Fruit fly (Drosophila melanogaster): ENCODE measurements around the gene CG12493.

CG12493 gene

dm6 chr3L:4753638-4754037, at the start of gene CG12493:
CG12493 (minus strand) TSS chr3L:4753738.
- TF ChIP-seq CG8478 (optimal IDR thresholded peaks at IDR 0.05) (no peak), EcR (GFP tag; optimal IDR thresholded peaks at IDR 0.05) (no peak), usp (GFP tag; optimal IDR thresholded peaks at IDR 0.05) (no peak), pan (optimal IDR thresholded peaks at IDR 0.05) (no peak), psq (optimal IDR thresholded peaks at IDR 0.05) (no peak), Dll (optimal IDR thresholded peaks at IDR 0.05) (no peak)

DNA sequence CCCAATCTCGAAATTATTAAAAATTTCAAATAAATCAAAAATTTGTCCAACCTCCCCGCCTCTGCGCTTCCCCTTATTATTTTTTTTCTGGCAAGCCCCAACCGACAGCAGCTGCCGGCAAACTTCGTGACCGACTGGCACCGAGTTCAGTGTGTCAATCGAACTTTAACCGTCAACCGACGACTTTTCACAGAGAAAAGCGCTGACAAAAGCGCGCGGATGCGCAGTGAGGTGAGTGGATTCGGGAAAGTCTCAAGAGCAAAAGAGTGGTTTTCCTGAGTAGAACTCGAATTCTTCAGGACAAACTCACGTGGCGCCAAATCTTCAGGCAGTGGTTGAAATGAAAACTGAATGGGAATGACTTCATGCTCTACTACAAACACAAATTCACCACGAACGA, 47.1 kb upstream of the CG12493 start:
- TF ChIP-seq pan (optimal IDR thresholded peaks at IDR 0.05) (no peak), psq (optimal IDR thresholded peaks at IDR 0.05) (no peak), CG8478 (optimal IDR thresholded peaks at IDR 0.05) (no peak), EcR (GFP tag; optimal IDR thresholded peaks at IDR 0.05) (no peak), usp (GFP tag; optimal IDR thresholded peaks at IDR 0.05) (no peak), Dll (optimal IDR thresholded peaks at IDR 0.05) (no peak)

- TF ChIP-seq psq (optimal IDR thresholded peaks at IDR 0.05): no peak
- no peak for TF ChIP-seq Dll (optimal IDR thresholded peaks at IDR 0.05)
- no peak for TF ChIP-seq usp (GFP tag; optimal IDR thresholded peaks at IDR 0.05)
- TF ChIP-seq EcR (GFP tag; optimal IDR thresholded peaks at IDR 0.05): no peak
- TF ChIP-seq CG8478 (optimal IDR thresholded peaks at IDR 0.05): no peak
- TF ChIP-seq pan (optimal IDR thresholded peaks at IDR 0.05): no peak
Observed at dm6 chr3L:4776432-4776831, 22.9 kb upstream of the CG12493 start.

dm6 chr3L:4757583-4757982, 4.0 kb upstream of the CG12493 start, which contains the start of gene CG13711:
CG13711 (plus strand) TSS chr3L:4757883.
- TF ChIP-seq pan (optimal IDR thresholded peaks at IDR 0.05) (no peak), psq (optimal IDR thresholded peaks at IDR 0.05) (no peak), Dll (optimal IDR thresholded peaks at IDR 0.05) (no peak), CG8478 (optimal IDR thresholded peaks at IDR 0.05) (no peak), EcR (GFP tag; optimal IDR thresholded peaks at IDR 0.05) (no peak), usp (GFP tag; optimal IDR thresholded peaks at IDR 0.05) (no peak)

DNA sequence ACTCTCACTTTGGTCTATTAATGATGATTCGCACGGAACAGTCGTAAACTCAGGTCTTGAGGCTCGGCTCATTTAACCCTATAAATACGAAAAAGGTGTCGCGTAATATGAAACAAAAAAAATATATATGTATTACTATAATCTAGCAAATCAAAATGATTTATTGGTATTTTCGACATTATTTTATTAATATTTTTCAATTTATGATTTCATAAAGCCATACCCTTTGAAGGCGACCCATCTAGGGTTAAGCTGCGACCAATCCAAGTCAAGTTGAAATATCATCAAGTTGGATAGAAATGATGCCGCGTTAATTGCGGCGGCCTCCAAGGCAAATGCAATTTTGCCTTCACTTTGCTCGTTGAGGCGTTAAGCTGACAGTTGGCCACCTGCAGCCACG, 2.8 kb downstream of the CG12493 start:
- TF ChIP-seq CG8478 (optimal IDR thresholded peaks at IDR 0.05) (no peak), pan (optimal IDR thresholded peaks at IDR 0.05) (no peak), usp (GFP tag; optimal IDR thresholded peaks at IDR 0.05) (no peak), psq (optimal IDR thresholded peaks at IDR 0.05) (no peak), EcR (GFP tag; optimal IDR thresholded peaks at IDR 0.05) (no peak), Dll (optimal IDR thresholded peaks at IDR 0.05) (no peak)

dm6 chr3L:4749126-4749525, 4.4 kb downstream of the CG12493 start:
- TF ChIP-seq Dll (optimal IDR thresholded peaks at IDR 0.05) (no peak), usp (GFP tag; optimal IDR thresholded peaks at IDR 0.05) (no peak), pan (optimal IDR thresholded peaks at IDR 0.05) (no peak), CG8478 (optimal IDR thresholded peaks at IDR 0.05) (no peak), psq (optimal IDR thresholded peaks at IDR 0.05) (no peak)

dm6 chr3L:4748053-4748452, 5.5 kb downstream of the CG12493 start:
- no peak for TF ChIP-seq usp (GFP tag; optimal IDR thresholded peaks at IDR 0.05)
- no peak for TF ChIP-seq CG8478 (optimal IDR thresholded peaks at IDR 0.05)
- TF ChIP-seq psq (optimal IDR thresholded peaks at IDR 0.05): no peak
- no peak for TF ChIP-seq pan (optimal IDR thresholded peaks at IDR 0.05)
- TF ChIP-seq EcR (GFP tag; optimal IDR thresholded peaks at IDR 0.05): no peak
- TF ChIP-seq Dll (optimal IDR thresholded peaks at IDR 0.05): no peak

dm6 chr3L:4747119-4747851, 6.3 kb downstream of the CG12493 start:
- TF ChIP-seq CG8478 (optimal IDR thresholded peaks at IDR 0.05) (no peak), usp (GFP tag; optimal IDR thresholded peaks at IDR 0.05) (no peak), Dll (optimal IDR thresholded peaks at IDR 0.05) (no peak), psq (optimal IDR thresholded peaks at IDR 0.05) (no peak), pan (optimal IDR thresholded peaks at IDR 0.05) (no peak), EcR (GFP tag; optimal IDR thresholded peaks at IDR 0.05) (peak in 1 of 2 experiments; percentile 73)

DNA sequence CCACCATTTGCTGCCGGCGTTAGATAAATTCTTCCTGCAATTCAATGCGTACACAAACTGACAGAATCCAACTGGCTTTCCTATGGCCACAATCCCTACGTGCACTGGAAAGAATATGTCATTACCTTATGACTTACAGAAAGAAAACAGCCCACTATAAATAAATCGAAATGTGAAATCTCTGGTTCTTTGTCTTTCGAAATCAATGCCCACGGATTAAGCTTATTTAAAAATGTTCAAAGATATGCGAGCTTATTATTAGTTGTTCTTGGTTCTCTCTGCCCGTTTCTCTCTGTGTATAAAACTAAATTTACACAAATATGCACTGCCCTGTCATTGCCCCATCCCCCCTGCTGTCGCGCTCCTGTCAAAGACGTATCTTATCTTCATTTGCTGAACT, 8.4 kb downstream of the CG12493 start:
- TF ChIP-seq CG8478 (optimal IDR thresholded peaks at IDR 0.05) (no peak), EcR (GFP tag; optimal IDR thresholded peaks at IDR 0.05) (no peak), psq (optimal IDR thresholded peaks at IDR 0.05) (no peak), pan (optimal IDR thresholded peaks at IDR 0.05) (no peak), Dll (optimal IDR thresholded peaks at IDR 0.05) (no peak), usp (GFP tag; optimal IDR thresholded peaks at IDR 0.05) (no peak)

DNA sequence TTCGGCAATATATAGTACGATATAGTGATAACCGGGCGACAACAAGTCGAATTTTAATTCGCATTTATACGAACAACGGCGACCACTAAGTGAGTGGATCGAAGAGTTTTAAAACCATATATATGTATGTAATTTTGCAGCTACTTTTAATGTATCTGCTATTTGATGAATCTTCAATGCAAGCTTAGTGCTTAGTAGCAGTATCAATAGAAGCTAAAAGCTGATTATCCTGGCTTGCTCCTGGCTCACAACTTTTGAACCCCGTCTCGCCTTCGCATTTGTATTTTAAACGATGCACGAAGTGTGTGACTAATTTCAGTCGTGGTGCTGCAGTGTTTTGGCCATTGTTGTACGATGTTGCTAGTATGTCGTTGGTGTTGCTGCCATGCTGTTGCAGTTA, 16.9 kb downstream of the CG12493 start:
- TF ChIP-seq usp (GFP tag; optimal IDR thresholded peaks at IDR 0.05) (no peak), CG8478 (optimal IDR thresholded peaks at IDR 0.05) (no peak), psq (optimal IDR thresholded peaks at IDR 0.05) (no peak), pan (optimal IDR thresholded peaks at IDR 0.05) (no peak), Dll (optimal IDR thresholded peaks at IDR 0.05) (no peak), EcR (GFP tag; optimal IDR thresholded peaks at IDR 0.05) (no peak)

- TF ChIP-seq EcR (GFP tag; optimal IDR thresholded peaks at IDR 0.05) (no peak), pan (optimal IDR thresholded peaks at IDR 0.05) (no peak), usp (GFP tag; optimal IDR thresholded peaks at IDR 0.05) (no peak), CG8478 (optimal IDR thresholded peaks at IDR 0.05) (no peak), Dll (optimal IDR thresholded peaks at IDR 0.05) (no peak), psq (optimal IDR thresholded peaks at IDR 0.05) (no peak)
Observed at dm6 chr3L:4731687-4732086, 21.9 kb downstream of the CG12493 start.

dm6 chr3L:4729805-4730204, 23.7 kb downstream of the CG12493 start:
- no peak for TF ChIP-seq pan (optimal IDR thresholded peaks at IDR 0.05)
- TF ChIP-seq psq (optimal IDR thresholded peaks at IDR 0.05): no peak
- TF ChIP-seq Dll (optimal IDR thresholded peaks at IDR 0.05): no peak
- TF ChIP-seq usp (GFP tag; optimal IDR thresholded peaks at IDR 0.05): no peak
- TF ChIP-seq CG8478 (optimal IDR thresholded peaks at IDR 0.05): no peak
- no peak for TF ChIP-seq EcR (GFP tag; optimal IDR thresholded peaks at IDR 0.05)

Data from whole organism.